Worm (Caenorhabditis elegans): Measurements from ENCODE around the gene Y46H3A.5.

The Y46H3A.5 gene

ce11 chrV:1788157-1788556 lies 26.5 kb downstream of the Y46H3A.5 start, which contains the start of gene F36H9.2:
Gene F36H9.2 (plus strand): TSS chrV:1788457.
- TF ChIP-seq F13H6.1 (tag; optimal IDR thresholded peaks at IDR 0.05): no peak
- no peak for TF ChIP-seq snpc-4 (tag; optimal IDR thresholded peaks at IDR 0.05)
- no peak for TF ChIP-seq Y55F3AM.14 (GFP tag; optimal IDR thresholded peaks at IDR 0.05)
- no peak for TF ChIP-seq ama-1 (optimal IDR thresholded peaks at IDR 0.05)
- TF ChIP-seq C34F6.9 (tag; optimal IDR thresholded peaks at IDR 0.05): no peak
- TF ChIP-seq sma-3 (GFP tag; optimal IDR thresholded peaks at IDR 0.05): no peak
- no peak for TF ChIP-seq ceh-16 (tag; optimal IDR thresholded peaks at IDR 0.05)
- no peak for TF ChIP-seq elt-1 (tag; optimal IDR thresholded peaks at IDR 0.05)
- TF ChIP-seq nhr-10 (tag; optimal IDR thresholded peaks at IDR 0.05): no peak
- TF ChIP-seq nhr-129 (tag; optimal IDR thresholded peaks at IDR 0.05): no peak
- no peak for TF ChIP-seq ztf-11 (tag; optimal IDR thresholded peaks at IDR 0.05)
- TF ChIP-seq egl-27 (tag; optimal IDR thresholded peaks at IDR 0.05): no peak
- no peak for TF ChIP-seq nhr-6 (tag; optimal IDR thresholded peaks at IDR 0.05)
- TF ChIP-seq ztf-4 (tag; optimal IDR thresholded peaks at IDR 0.05): no peak
- TF ChIP-seq lin-39 (tag; optimal IDR thresholded peaks at IDR 0.05): no peak

ce11 chrV:1781922-1782321 lies 32.8 kb downstream of the Y46H3A.5 start, which contains the start of gene F36H9.5:
Gene F36H9.5 (minus strand): TSS chrV:1782022.
- TF ChIP-seq ama-1 (optimal IDR thresholded peaks at IDR 0.05) (no peak), mbf-1 (tag; optimal IDR thresholded peaks at IDR 0.05) (no peak)

- no peak for TF ChIP-seq nhr-129 (tag; optimal IDR thresholded peaks at IDR 0.05)
These were observed 34.7 kb downstream of the Y46H3A.5 start for ce11 chrV:1779994-1780393.

- TF ChIP-seq nhr-237 (tag; optimal IDR thresholded peaks at IDR 0.05) (no peak), ZK546.5 (tag; optimal IDR thresholded peaks at IDR 0.05) (no peak), gmeb-1 (tag; optimal IDR thresholded peaks at IDR 0.05) (no peak), nhr-21 (tag; optimal IDR thresholded peaks at IDR 0.05) (no peak), lin-11 (tag; optimal IDR thresholded peaks at IDR 0.05) (no peak), nhr-12 (tag; optimal IDR thresholded peaks at IDR 0.05) (no peak), lsy-2 (tag; optimal IDR thresholded peaks at IDR 0.05) (no peak), alr-1 (tag; optimal IDR thresholded peaks at IDR 0.05) (no peak), ceh-16 (tag; optimal IDR thresholded peaks at IDR 0.05) (no peak), ceh-82 (tag; optimal IDR thresholded peaks at IDR 0.05) (no peak), lin-13 (GFP tag; optimal IDR thresholded peaks at IDR 0.05) (no peak), aly-2 (tag; optimal IDR thresholded peaks at IDR 0.05) (no peak), elt-1 (tag; optimal IDR thresholded peaks at IDR 0.05) (no peak), unc-39 (tag; optimal IDR thresholded peaks at IDR 0.05) (no peak), unc-62 (GFP tag; optimal IDR thresholded peaks at IDR 0.05) (no peak), skn-1 (tag; optimal IDR thresholded peaks at IDR 0.05) (no peak)
These were observed 35.5 kb downstream of the Y46H3A.5 start, which contains the start of gene F36H9.4 for ce11 chrV:1779136-1779535. Gene F36H9.4 (minus strand): TSS chrV:1779236.

ce11 chrV:1774874-1775589 lies 39.7 kb downstream of the Y46H3A.5 start, which contains the start of gene F36H9.7:
Gene F36H9.7 (minus strand): TSS chrV:1774924.
- TF ChIP-seq ceh-82 (tag; optimal IDR thresholded peaks at IDR 0.05): no peak
- no peak for TF ChIP-seq nhr-25 (tag; optimal IDR thresholded peaks at IDR 0.05)
- TF ChIP-seq ceh-16 (tag; optimal IDR thresholded peaks at IDR 0.05): no peak
- no peak for TF ChIP-seq nhr-129 (tag; optimal IDR thresholded peaks at IDR 0.05)
- TF ChIP-seq nhr-11 (tag; optimal IDR thresholded peaks at IDR 0.05): no peak
- no peak for TF ChIP-seq zag-1 (tag; optimal IDR thresholded peaks at IDR 0.05)
- TF ChIP-seq F13H6.1 (tag; optimal IDR thresholded peaks at IDR 0.05): no peak
- no peak for TF ChIP-seq nhr-237 (tag; optimal IDR thresholded peaks at IDR 0.05)
- no peak for TF ChIP-seq lin-13 (GFP tag; optimal IDR thresholded peaks at IDR 0.05)
- no peak for TF ChIP-seq gmeb-1 (tag; optimal IDR thresholded peaks at IDR 0.05)
- TF ChIP-seq ama-1 (optimal IDR thresholded peaks at IDR 0.05): no peak
- no peak for TF ChIP-seq elt-3 (tag; optimal IDR thresholded peaks at IDR 0.05)
- no peak for TF ChIP-seq peb-1 (tag; optimal IDR thresholded peaks at IDR 0.05)
- no peak for TF ChIP-seq nhr-10 (tag; optimal IDR thresholded peaks at IDR 0.05)
- no peak for TF ChIP-seq sma-3 (GFP tag; optimal IDR thresholded peaks at IDR 0.05)
- no peak for TF ChIP-seq ZK546.5 (tag; optimal IDR thresholded peaks at IDR 0.05)
- no peak for TF ChIP-seq mdl-1 (tag; optimal IDR thresholded peaks at IDR 0.05)
- TF ChIP-seq skn-1 (tag; optimal IDR thresholded peaks at IDR 0.05): no peak
- no peak for TF ChIP-seq nhr-12 (tag; optimal IDR thresholded peaks at IDR 0.05)
